Worm (Caenorhabditis elegans): ENCODE results near the gene tbx-32.

tbx-32 gene

DNA sequence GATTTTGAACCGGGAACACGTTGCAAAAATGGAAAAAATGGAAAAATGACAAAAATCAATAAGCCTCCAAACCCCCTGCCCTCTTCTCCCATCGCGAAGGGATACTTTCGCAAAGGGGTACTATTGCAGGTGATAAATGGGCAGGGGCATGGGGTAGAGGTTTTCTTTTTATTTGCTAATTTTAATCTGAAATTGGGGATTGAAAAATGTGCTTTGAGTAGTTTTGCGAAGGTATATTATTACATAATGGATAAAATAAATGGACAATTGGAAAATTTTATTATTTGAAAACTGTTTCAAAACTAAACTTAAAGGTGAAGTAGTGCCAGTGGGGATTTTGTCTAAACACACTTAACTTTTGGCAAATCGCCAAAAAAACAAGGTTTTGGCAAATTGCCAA, 28.3 kb upstream of the tbx-32 start (continued):
- TF ChIP-seq lin-14 (GFP tag; optimal IDR thresholded peaks at IDR 0.05) (peak; percentile 93), xbp-1 (tag; optimal IDR thresholded peaks at IDR 0.05) (peak; percentile 89), Y116A8C.19 (tag; optimal IDR thresholded peaks at IDR 0.05; ENCODE audit: borderline replicate concordance) (no peak), hlh-4 (tag; optimal IDR thresholded peaks at IDR 0.05) (no peak), nhr-28 (tag; optimal IDR thresholded peaks at IDR 0.05) (no peak), lsy-2 (tag; optimal IDR thresholded peaks at IDR 0.05) (peak; percentile 92), ceh-88 (GFP tag; IDR thresholded peaks at IDR 0.05) (peak; percentile 90), pax-3 (tag; optimal IDR thresholded peaks at IDR 0.05) (peak; percentile 93), nhr-71 (tag; optimal IDR thresholded peaks at IDR 0.05) (peak; percentile 94), rnt-1 (tag; optimal IDR thresholded peaks at IDR 0.05) (peak; percentile 97), blmp-1 (tag; optimal IDR thresholded peaks at IDR 0.05) (peak; percentile 43), elt-3 (tag; optimal IDR thresholded peaks at IDR 0.05) (peak; percentile 14 to 98 (median 87)), lin-39 (tag; optimal IDR thresholded peaks at IDR 0.05) (peak; percentile 96), lin-35 (GFP tag; optimal IDR thresholded peaks at IDR 0.05) (peak; percentile 49 to 90), lin-15B (tag; optimal IDR thresholded peaks at IDR 0.05) (peak; percentile 57), zip-4 (GFP tag; optimal IDR thresholded peaks at IDR 0.05) (peak; percentile 89), sox-4 (tag; optimal IDR thresholded peaks at IDR 0.05) (peak; percentile 96), hlh-17 (GFP tag; optimal IDR thresholded peaks at IDR 0.05; ENCODE audit: borderline replicate concordance) (no peak), dpl-1 (GFP tag; optimal IDR thresholded peaks at IDR 0.05) (peak; percentile 43 to 55 (median 51)), nhr-84 (tag; optimal IDR thresholded peaks at IDR 0.05) (peak; percentile 55), efl-3 (GFP tag; optimal IDR thresholded peaks at IDR 0.05) (peak; percentile 57), nhr-12 (tag; optimal IDR thresholded peaks at IDR 0.05) (peak; percentile 67), grh-1 (GFP tag; IDR thresholded peaks at IDR 0.05) (peak; percentile 88), snu-23 (GFP tag; optimal IDR thresholded peaks at IDR 0.05) (peak; percentile 99), ztf-11 (tag; optimal IDR thresholded peaks at IDR 0.05) (peak; percentile 81 to 88), mdl-1 (tag; optimal IDR thresholded peaks at IDR 0.05) (peak in 1 of 2 experiments; percentile 87), swsn-7 (tag; optimal IDR thresholded peaks at IDR 0.05) (peak; percentile 93), nhr-76 (tag; optimal IDR thresholded peaks at IDR 0.05) (peak; percentile 89), F16B12.6 (tag; optimal IDR thresholded peaks at IDR 0.05) (peak; percentile 42), egl-27 (tag; optimal IDR thresholded peaks at IDR 0.05) (peak; percentile 67 to 77), ceh-8 (GFP tag; optimal IDR thresholded peaks at IDR 0.05) (peak; percentile 96), aly-2 (tag; optimal IDR thresholded peaks at IDR 0.05) (peak; percentile 87), ces-1 (GFP tag; optimal IDR thresholded peaks at IDR 0.05) (no peak), unc-62 (GFP tag; optimal IDR thresholded peaks at IDR 0.05) (no peak), unc-130 (tag; optimal IDR thresholded peaks at IDR 0.05) (peak; percentile 73), nhr-47 (tag; optimal IDR thresholded peaks at IDR 0.05) (peak; percentile 99), unc-98 (GFP tag; IDR thresholded peaks at IDR 0.05) (peak; percentile 87), isw-1 (GFP tag; IDR thresholded peaks at IDR 0.05) (peak; percentile 76), fos-1 (tag; optimal IDR thresholded peaks at IDR 0.05) (peak; percentile 95), C16A3.4 (tag; optimal IDR thresholded peaks at IDR 0.05) (peak; percentile 98)

DNA sequence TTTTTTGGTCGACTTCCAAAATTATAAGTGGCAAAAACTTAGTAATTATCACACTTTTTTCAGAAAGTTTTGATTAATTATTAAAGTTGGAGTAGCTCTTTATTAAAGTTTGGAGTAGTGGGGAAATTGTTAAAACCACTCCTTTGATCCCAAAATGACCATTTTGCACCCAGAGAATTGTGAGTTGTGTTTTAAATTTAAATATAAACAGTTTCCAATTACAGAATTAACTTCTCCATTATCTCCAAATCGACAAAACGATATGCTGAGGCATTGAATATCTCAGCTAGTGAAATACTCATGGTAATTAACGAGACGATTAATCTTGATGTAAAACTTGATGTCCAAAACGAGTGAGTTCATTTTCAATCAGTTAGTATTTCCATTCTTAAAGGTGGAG, 27.5 kb upstream of the tbx-32 start, which contains the start of gene fbxb-58:
fbxb-58 (plus strand) TSS at position 301 of the 400 bp plus-strand sequence.
- TF ChIP-seq sptf-1 (tag; optimal IDR thresholded peaks at IDR 0.05) (no peak), ceh-90 (tag; optimal IDR thresholded peaks at IDR 0.05) (no peak), dsc-1 (tag; optimal IDR thresholded peaks at IDR 0.05) (no peak), aha-1 (tag; optimal IDR thresholded peaks at IDR 0.05) (no peak), ceh-88 (GFP tag; IDR thresholded peaks at IDR 0.05) (no peak), unc-62 (GFP tag; optimal IDR thresholded peaks at IDR 0.05) (no peak), zip-4 (GFP tag; optimal IDR thresholded peaks at IDR 0.05) (no peak), unc-30 (tag; optimal IDR thresholded peaks at IDR 0.05) (no peak), efl-1 (optimal IDR thresholded peaks at IDR 0.05) (no peak), efl-1 (GFP tag; optimal IDR thresholded peaks at IDR 0.05 in 1 of 2) (no peak)

Data from whole organism, L1 larva.